Worm (Caenorhabditis elegans) whole organism, L4 larva: ENCODE results near the gene K02F6.5.

ENCODE experiments used
- R02D3.7 ChIP-seq: fragments of 150-350 bp; sonication (generic microtip); optimal IDR thresholded peaks from 3 replicates; lab custom pipeline; 2014; ENCODE audit warnings: missing biosample characterization, missing genetic modification characterization
- aly-2 ChIP-seq: sonication (generic microtip); optimal IDR thresholded peaks from 2 replicates; lab custom pipeline; 2018; ENCODE audit warnings: missing biosample characterization, missing genetic modification characterization
- jun-1 ChIP-seq: fragments of 150-350 bp; optimal IDR thresholded peaks from 2 replicates; lab custom pipeline; 2014; ENCODE audit warnings: missing biosample characterization, missing genetic modification reagents, missing genetic modification characterization
- nhr-11 ChIP-seq: fragments of 150-350 bp; optimal IDR thresholded peaks from 2 replicates; lab custom pipeline; 2014; ENCODE audit warnings: missing biosample characterization, missing genetic modification characterization
- nhr-76 ChIP-seq: fragments of 150-350 bp; optimal IDR thresholded peaks from 2 replicates; lab custom pipeline; 2014; ENCODE audit warnings: missing biosample characterization, missing genetic modification characterization
- pha-4 ChIP-seq, 2 experiments: fragments of 150-350 bp in 1 of 2; fragments of 200-800 bp in 1 of 2; sonication (Bioruptor generic) in 1 of 2; IDR thresholded peaks in 1 of 2; optimal IDR thresholded peaks in 1 of 2; 2 replicates each; pipeline versions ENCODE4 v1.3.6 to Lab custom; 2014 to 2022; ENCODE audit warnings: missing genetic modification characterization in 2 of 2, missing genetic modification reagents in 2 of 2, missing biosample characterization in 1 of 2, missing compliant biosample characterization in 1 of 2
- set-16 ChIP-seq: fragments of 200-800 bp; sonication (Bioruptor generic); IDR thresholded peaks from 2 replicates; pipeline ENCODE4 v1.3.6; 2022; ENCODE audit warnings: missing genetic modification reagents, missing genetic modification characterization, missing compliant biosample characterization
- tag-97 ChIP-seq: fragments of 200-800 bp; sonication (Bioruptor generic); IDR thresholded peaks from 2 replicates; pipeline ENCODE4 v1.3.6; 2022; ENCODE audit warnings: missing genetic modification characterization, missing compliant biosample characterization
- unc-39 ChIP-seq: sonication (generic microtip); optimal IDR thresholded peaks from 2 replicates; lab custom pipeline; 2017; ENCODE audit warnings: missing biosample characterization, missing genetic modification characterization
- ztf-11 ChIP-seq: fragments of 150-350 bp; optimal IDR thresholded peaks from 2 replicates; lab custom pipeline; 2014; ENCODE audit warnings: missing biosample characterization, missing genetic modification characterization

DNA sequence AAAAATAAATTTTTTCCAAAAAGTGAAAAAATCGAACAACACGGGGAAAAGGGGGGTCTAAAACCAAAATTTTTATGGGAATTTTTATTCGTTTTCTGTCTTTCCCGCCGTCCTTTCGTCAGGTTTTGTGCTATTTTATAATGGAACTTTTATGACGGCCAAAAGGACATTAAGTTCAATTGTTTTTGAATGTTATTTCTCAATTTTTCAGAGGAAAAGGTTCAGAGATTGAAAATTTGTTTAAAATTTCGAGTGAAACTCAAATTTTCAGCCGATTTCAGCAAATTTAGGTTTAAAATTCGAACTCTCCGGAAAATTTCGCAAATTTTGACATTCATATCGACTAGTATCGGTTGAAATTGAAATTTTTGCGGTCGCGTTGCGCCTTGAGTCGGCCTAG lies 29.4 kb downstream of the K02F6.5 start, which contains the start of gene nep-18:
- no peak for TF ChIP-seq ztf-11 (tag; lab: Kevin White, UChicago)
- no peak for TF ChIP-seq pha-4 (GFP tag; IDR thresholded peaks at IDR 0.05; lab: Robert Waterston, UW)
- TF ChIP-seq pha-4 (tag; optimal IDR thresholded peaks at IDR 0.05; lab: Kevin White, UChicago): no peak
- no peak for TF ChIP-seq set-16 (GFP tag; lab: Robert Waterston, UW)
- no peak for TF ChIP-seq R02D3.7 (tag; lab: Kevin White, UChicago)
- no peak for TF ChIP-seq nhr-11 (tag; lab: Kevin White, UChicago)
- no peak for TF ChIP-seq nhr-76 (tag; lab: Kevin White, UChicago)
- TF ChIP-seq tag-97 (GFP tag; lab: Robert Waterston, UW): no peak
- no peak for TF ChIP-seq unc-39 (tag; lab: Kevin White, UChicago)
- no peak for TF ChIP-seq jun-1
- TF ChIP-seq aly-2 (tag; lab: Kevin White, UChicago): no peak
